Fruit fly (Drosophila melanogaster) ovary, adult (tissue): ENCODE measurements around the gene msd1.
A peak's percentile ranks its signal among the peaks of the same experiment; 100 is the strongest.

ENCODE experiments used
- CG17801 ChIP-seq: fragments of 200-800 bp; optimal IDR thresholded peaks from 2 replicates; lab custom pipeline; 2019; ENCODE audit warnings: missing biosample characterization, mild to moderate bottlenecking, missing genetic modification characterization, moderate library complexity; ENCODE audit not compliant: partially characterized antibody

msd1 gene

dm6 chr3L:1346956-1347587 lies 15.5 kb downstream of the msd1 start:
- no peak for TF ChIP-seq CG17801 (GFP tag; lab: Kevin White, UChicago)

dm6 chr3L:1348248-1348647 lies 16.7 kb downstream of the msd1 start:
- no peak for TF ChIP-seq CG17801 (GFP tag; lab: Kevin White, UChicago)

- TF ChIP-seq CG17801 (GFP tag; lab: Kevin White, UChicago), result no peak
Measured at dm6 chr3L:1348935-1349334, 17.4 kb downstream of the msd1 start.

dm6 chr3L:1349397-1349796 lies 17.9 kb downstream of the msd1 start:
- no peak for TF ChIP-seq CG17801 (GFP tag; lab: Kevin White, UChicago)

- peak; percentile 3 for TF ChIP-seq CG17801 (GFP tag; lab: Kevin White, UChicago)
Measured at dm6 chr3L:1349942-1350923, 18.7 kb downstream of the msd1 start.

dm6 chr3L:1350924-1351215 lies 19.3 kb downstream of the msd1 start, which contains the start of gene CG9166:
CG9166 (plus strand) TSS chr3L:1351116.
- no peak for TF ChIP-seq CG17801 (GFP tag; lab: Kevin White, UChicago)

- TF ChIP-seq CG17801 (GFP tag; lab: Kevin White, UChicago), result peak; percentile 50
Measured at dm6 chr3L:1352065-1352464, 20.5 kb downstream of the msd1 start.

- TF ChIP-seq CG17801 (GFP tag; lab: Kevin White, UChicago), result no peak
Measured at dm6 chr3L:1354214-1354613, 22.7 kb downstream of the msd1 start.

- no peak for TF ChIP-seq CG17801 (GFP tag; lab: Kevin White, UChicago)
Measured at dm6 chr3L:1358338-1358737, 26.8 kb downstream of the msd1 start.

- no peak for TF ChIP-seq CG17801 (GFP tag; lab: Kevin White, UChicago)
Measured at dm6 chr3L:1364368-1364767, 32.8 kb downstream of the msd1 start.

- no peak for TF ChIP-seq CG17801 (GFP tag; lab: Kevin White, UChicago)
Measured at dm6 chr3L:1366879-1367650, 35.5 kb downstream of the msd1 start.

- TF ChIP-seq CG17801 (GFP tag; lab: Kevin White, UChicago), result no peak
Measured at dm6 chr3L:1368201-1368617, 36.7 kb downstream of the msd1 start.

- no peak for TF ChIP-seq CG17801 (GFP tag; lab: Kevin White, UChicago)
Measured at dm6 chr3L:1370099-1370678, 38.6 kb downstream of the msd1 start, which contains the start of gene ru. ru (plus strand) TSS chr3L:1370628.

- TF ChIP-seq CG17801 (GFP tag; lab: Kevin White, UChicago), result no peak
Measured at dm6 chr3L:1370939-1371338, 39.4 kb downstream of the msd1 start.
